Fruit fly (Drosophila melanogaster): ENCODE data around the gene CG6569.

DNA sequence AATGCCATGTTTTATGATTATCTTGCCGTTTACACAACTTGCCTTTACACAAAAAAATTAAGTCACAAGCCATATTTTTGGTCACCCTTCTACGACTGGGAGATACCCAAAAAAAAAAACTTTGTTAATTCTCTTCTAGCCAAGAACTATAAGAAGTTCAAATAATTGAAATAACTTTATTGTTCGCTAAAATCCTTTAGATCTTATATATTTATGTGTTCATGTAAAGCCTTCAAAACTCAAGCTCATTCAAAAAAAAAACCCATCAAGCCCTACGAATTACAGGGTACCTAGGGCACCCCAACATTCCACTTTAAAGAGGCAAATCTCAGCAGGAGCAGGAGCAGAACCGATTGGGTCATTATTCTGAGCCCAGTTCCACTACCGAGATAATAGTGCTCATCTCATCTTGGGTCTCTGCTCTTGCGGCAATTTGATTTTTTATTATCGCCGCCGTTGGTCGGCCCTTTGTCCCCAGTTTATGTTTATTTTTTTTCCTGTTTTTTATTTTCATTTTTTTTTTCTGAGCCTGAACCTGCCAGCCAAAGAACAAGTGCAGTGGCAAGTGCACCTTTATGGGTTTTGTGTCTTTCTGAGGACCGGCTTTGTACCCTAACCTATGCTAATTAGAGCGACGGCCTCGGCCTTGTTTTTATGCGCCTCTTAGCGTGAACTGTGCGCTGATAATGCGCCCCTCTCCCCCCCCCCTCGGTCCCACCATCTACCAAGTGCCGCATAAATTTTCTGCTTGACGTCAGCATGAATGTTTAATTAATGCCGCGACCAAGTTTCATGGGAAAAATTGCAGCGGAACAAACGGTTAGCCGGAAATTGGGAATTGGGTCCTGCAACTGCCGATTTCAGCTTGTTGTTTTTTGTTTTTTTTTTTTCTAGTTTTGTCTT is 26.0 kb downstream of the CG6569 start:
- no peak for TF ChIP-seq psq (optimal IDR thresholded peaks at IDR 0.05)
- TF ChIP-seq EcR (GFP tag; optimal IDR thresholded peaks at IDR 0.05), result no peak
- no peak for TF ChIP-seq CG8478 (optimal IDR thresholded peaks at IDR 0.05)
- no peak for TF ChIP-seq usp (GFP tag; optimal IDR thresholded peaks at IDR 0.05)
- TF ChIP-seq Dll (optimal IDR thresholded peaks at IDR 0.05), result no peak
